Worm (Caenorhabditis elegans) whole organism, L1 larva: Measurements from ENCODE around the gene F28H6.6.

Source experiments
- F16B12.6 ChIP-seq: fragments of 150-350 bp; optimal IDR thresholded peaks from 2 replicates; lab custom pipeline; 2014; ENCODE audit warnings: missing biosample characterization, missing genetic modification characterization
- aha-1 ChIP-seq: fragments of 150-350 bp; optimal IDR thresholded peaks from 2 replicates; lab custom pipeline; 2014; ENCODE audit warnings: missing biosample characterization, missing genetic modification characterization
- alr-1 ChIP-seq: fragments of 200-800 bp; sonication (Bioruptor generic); optimal IDR thresholded peaks from 2 replicates; lab custom pipeline; 2018; ENCODE audit warnings: borderline replicate concordance, mild to moderate bottlenecking, missing genetic modification characterization, missing compliant biosample characterization
- aly-2 ChIP-seq: fragments of 150-350 bp; optimal IDR thresholded peaks from 2 replicates; lab custom pipeline; 2014; ENCODE audit warnings: missing biosample characterization, missing genetic modification characterization
- ama-1 ChIP-seq: fragments of 150-350 bp; optimal IDR thresholded peaks from 2 replicates; lab custom pipeline; 2014
- blmp-1 ChIP-seq: fragments of 150-350 bp; optimal IDR thresholded peaks from 2 replicates; lab custom pipeline; 2014; ENCODE audit warnings: missing biosample characterization, missing genetic modification characterization
- ceh-63 ChIP-seq: fragments of 200-800 bp; sonication (Bioruptor generic); optimal IDR thresholded peaks from 2 replicates; lab custom pipeline; 2018; ENCODE audit warnings: mild to moderate bottlenecking, missing genetic modification characterization, missing compliant biosample characterization
- ceh-8 ChIP-seq: fragments of 200-800 bp; sonication (Bioruptor generic); optimal IDR thresholded peaks from 2 replicates; lab custom pipeline; 2018; ENCODE audit warnings: mild to moderate bottlenecking, missing genetic modification characterization, moderate library complexity, missing compliant biosample characterization
- dpl-1 ChIP-seq, 3 experiments: fragments of 150-350 bp in 2 of 3; sonication (generic microtip) in 1 of 3; optimal IDR thresholded peaks; 2 replicates each; lab custom pipeline; 2014 to 2017; ENCODE audit warnings: missing biosample characterization in 3 of 3, missing genetic modification characterization in 3 of 3, missing genetic modification reagents in 3 of 3
- dsc-1 ChIP-seq: sonication (generic microtip); optimal IDR thresholded peaks from 2 replicates; lab custom pipeline; 2016; ENCODE audit warnings: mild to moderate bottlenecking, missing genetic modification characterization, missing compliant biosample characterization
- efl-3 ChIP-seq: fragments of 200-800 bp; sonication (Bioruptor generic); optimal IDR thresholded peaks from 2 replicates; lab custom pipeline; 2018; ENCODE audit warnings: mild to moderate bottlenecking, missing genetic modification characterization, missing compliant biosample characterization
- egl-13 ChIP-seq: sonication (generic microtip); optimal IDR thresholded peaks from 2 replicates; lab custom pipeline; 2016; ENCODE audit warnings: missing genotype, missing genetic modification reagents, missing genetic modification characterization, missing compliant biosample characterization
- egl-27 ChIP-seq, 2 experiments: fragments of 150-350 bp in 1 of 2; sonication (generic microtip); optimal IDR thresholded peaks; 3 replicates each; lab custom pipeline; 2017 to 2018; ENCODE audit warnings: missing biosample characterization in 2 of 2, missing genetic modification characterization in 2 of 2, missing genetic modification reagents in 2 of 2
- elt-2 ChIP-seq: sonication (generic microtip); optimal IDR thresholded peaks from 2 replicates; lab custom pipeline; 2016; ENCODE audit warnings: missing genetic modification characterization, mild to moderate bottlenecking, inconsistent platforms, missing compliant biosample characterization, missing genetic modification reagents
- elt-3 ChIP-seq, 6 experiments: fragments of 150-350 bp in 1 of 6; sonication (generic microtip); optimal IDR thresholded peaks; 2 replicates each; lab custom pipeline; 2017 to 2018; ENCODE audit warnings: missing biosample characterization in 6 of 6, missing genetic modification characterization in 6 of 6, inconsistent platforms in 1 of 6
- fkh-10 ChIP-seq: sonication (generic microtip); optimal IDR thresholded peaks from 2 replicates; lab custom pipeline; 2017; ENCODE audit warnings: missing biosample characterization, missing genetic modification reagents, missing genetic modification characterization
- fkh-4 ChIP-seq: sonication (generic microtip); optimal IDR thresholded peaks from 2 replicates; lab custom pipeline; 2016; ENCODE audit warnings: missing compliant biosample characterization, missing genetic modification characterization, borderline replicate concordance
- fkh-8 ChIP-seq: sonication (generic microtip); optimal IDR thresholded peaks from 2 replicates; lab custom pipeline; 2016; ENCODE audit warnings: mild to moderate bottlenecking, missing genetic modification characterization, missing compliant biosample characterization
- hlh-4 ChIP-seq: sonication (generic microtip); optimal IDR thresholded peaks from 2 replicates; lab custom pipeline; 2016; ENCODE audit warnings: mild to moderate bottlenecking, missing genetic modification characterization, missing compliant biosample characterization
- irx-1 ChIP-seq: sonication (generic microtip); optimal IDR thresholded peaks from 2 replicates; lab custom pipeline; 2016; ENCODE audit warnings: missing genetic modification characterization, missing compliant biosample characterization
- isw-1 ChIP-seq: fragments of 200-800 bp; sonication (Bioruptor generic); IDR thresholded peaks from 2 replicates; pipeline ENCODE4 v1.3.6; 2022; ENCODE audit warnings: missing genetic modification characterization, missing compliant biosample characterization
- jun-1 ChIP-seq: fragments of 150-350 bp; optimal IDR thresholded peaks from 2 replicates; lab custom pipeline; 2014; ENCODE audit warnings: missing biosample characterization, missing genetic modification reagents, missing genetic modification characterization
- lin-13 ChIP-seq: fragments of 150-350 bp; optimal IDR thresholded peaks from 2 replicates; lab custom pipeline; 2014; ENCODE audit warnings: missing biosample characterization, missing genetic modification reagents, missing genetic modification characterization
- lin-15B ChIP-seq: fragments of 150-350 bp; sonication (generic microtip); optimal IDR thresholded peaks from 3 replicates; lab custom pipeline; 2014; ENCODE audit warnings: missing biosample characterization, missing genetic modification characterization
- lin-39 ChIP-seq: fragments of 150-350 bp; optimal IDR thresholded peaks from 2 replicates; lab custom pipeline; 2014; ENCODE audit warnings: missing biosample characterization, missing genetic modification reagents, missing genetic modification characterization
- mdl-1 ChIP-seq, 2 experiments: fragments of 150-350 bp; optimal IDR thresholded peaks; 2 replicates each; lab custom pipeline; 2014 to 2017; ENCODE audit warnings: missing biosample characterization in 2 of 2, missing genetic modification characterization in 2 of 2, inconsistent platforms in 1 of 2
- mef-2 ChIP-seq: fragments of 150-350 bp; optimal IDR thresholded peaks from 2 replicates; lab custom pipeline; 2014; ENCODE audit warnings: missing biosample characterization, missing genetic modification characterization
- nhr-19 ChIP-seq: fragments of 200-800 bp; sonication (Bioruptor generic); conservative IDR thresholded peaks from 2 replicates; pipeline ENCODE4 v1.3.6; 2022; ENCODE audit warnings: missing genetic modification characterization, missing compliant biosample characterization
- nhr-237 ChIP-seq: fragments of 150-350 bp; optimal IDR thresholded peaks from 2 replicates; lab custom pipeline; 2014; ENCODE audit warnings: missing biosample characterization, missing genetic modification characterization
- nhr-85 ChIP-seq: sonication (generic microtip); peaks from one replicate; lab custom pipeline; 2016; ENCODE audit warnings: missing genetic modification characterization, inconsistent platforms, missing compliant biosample characterization
- rnt-1 ChIP-seq: sonication (generic microtip); optimal IDR thresholded peaks from 2 replicates; lab custom pipeline; 2016; ENCODE audit warnings: mild to moderate bottlenecking, missing genetic modification characterization, moderate library complexity, missing compliant biosample characterization
- skn-1 ChIP-seq: fragments of 150-350 bp; optimal IDR thresholded peaks from 2 replicates; lab custom pipeline; 2014; ENCODE audit warnings: missing biosample characterization, missing genetic modification characterization
- sox-4 ChIP-seq: sonication (generic microtip); optimal IDR thresholded peaks from 2 replicates; lab custom pipeline; 2016; ENCODE audit warnings: missing genetic modification characterization, missing compliant biosample characterization
- sptf-1 ChIP-seq: fragments of 150-350 bp; optimal IDR thresholded peaks from 2 replicates; lab custom pipeline; 2014; ENCODE audit warnings: missing biosample characterization, missing genetic modification characterization
- tlp-1 ChIP-seq: fragments of 150-350 bp; optimal IDR thresholded peaks from 2 replicates; lab custom pipeline; 2014; ENCODE audit warnings: missing biosample characterization, missing genetic modification characterization
- unc-130 ChIP-seq: fragments of 150-350 bp; optimal IDR thresholded peaks from 2 replicates; lab custom pipeline; 2017; ENCODE audit warnings: missing biosample characterization, missing genetic modification characterization, inconsistent platforms
- unc-86 ChIP-seq: sonication (generic microtip); optimal IDR thresholded peaks from 2 replicates; lab custom pipeline; 2016; ENCODE audit warnings: missing genetic modification characterization, missing compliant biosample characterization
- vab-15 ChIP-seq: sonication (generic microtip); optimal IDR thresholded peaks from 2 replicates; lab custom pipeline; 2017; ENCODE audit warnings: missing genotype, mild to moderate bottlenecking, missing genetic modification characterization, missing compliant biosample characterization
- xbp-1 ChIP-seq: sonication (generic microtip); optimal IDR thresholded peaks from 2 replicates; lab custom pipeline; 2016; ENCODE audit warnings: missing genetic modification characterization, missing compliant biosample characterization
- zag-1 ChIP-seq: fragments of 150-350 bp; optimal IDR thresholded peaks from 2 replicates; lab custom pipeline; 2014; ENCODE audit warnings: missing biosample characterization, missing genetic modification characterization

The F28H6.6 gene

ce11 chrX:14085208-14085607, 40.5 kb downstream of the F28H6.6 start, which contains the start of gene F16B12.1:
TSS of gene F16B12.1 (plus strand) at chrX:14085508.
- TF ChIP-seq skn-1 (tag; lab: Kevin White, UChicago) = no peak
- no peak for TF ChIP-seq ceh-63 (GFP tag; lab: Kevin White, UChicago)
- no peak for TF ChIP-seq alr-1 (tag; lab: Kevin White, UChicago)
- no peak for TF ChIP-seq ceh-8 (GFP tag; lab: Kevin White, UChicago)
- TF ChIP-seq lin-15B (tag; lab: Kevin White, UChicago) = no peak
- no peak for TF ChIP-seq ama-1 (lab: Kevin White, UChicago)
- TF ChIP-seq xbp-1 (tag; lab: Kevin White, UChicago) = no peak
- TF ChIP-seq fkh-4 (tag; lab: Kevin White, UChicago) = no peak
- no peak for TF ChIP-seq mef-2
- TF ChIP-seq rnt-1 (tag; lab: Kevin White, UChicago) = no peak
- no peak for TF ChIP-seq unc-130 (tag; lab: Kevin White, UChicago)
- no peak for TF ChIP-seq elt-3 (tag; optimal IDR thresholded peaks at IDR 0.05; lab: Kevin White, UChicago)
- TF ChIP-seq fkh-10 (GFP tag; lab: Kevin White, UChicago) = no peak
- no peak for TF ChIP-seq elt-2 (tag; lab: Kevin White, UChicago)
- TF ChIP-seq isw-1 (GFP tag; lab: Robert Waterston, UW) = no peak
- no peak for TF ChIP-seq fkh-8
- TF ChIP-seq egl-27 (tag; optimal IDR thresholded peaks at IDR 0.05; lab: Kevin White, UChicago) = no peak
- TF ChIP-seq jun-1 (tag; lab: Kevin White, UChicago) = no peak
- no peak for TF ChIP-seq lin-39 (tag; lab: Kevin White, UChicago)

DNA sequence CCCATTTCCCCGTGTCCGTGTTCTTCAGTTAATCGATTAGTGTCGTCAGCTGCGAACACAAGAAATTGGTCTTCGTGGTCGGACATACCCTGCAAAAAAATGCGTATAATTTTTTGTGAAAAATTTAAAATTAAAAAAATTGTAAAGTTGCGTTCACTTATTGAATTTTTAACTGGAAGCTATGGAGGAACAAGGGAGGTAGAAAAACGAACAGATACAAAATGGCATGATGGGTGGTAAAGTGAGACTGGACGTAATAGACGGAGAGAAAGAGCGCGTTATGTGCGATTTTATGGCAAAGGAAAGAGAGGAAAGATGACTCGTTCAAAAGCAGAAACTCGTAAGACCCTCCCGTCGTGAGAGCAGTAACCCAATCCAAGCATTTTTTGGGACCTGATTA, 41.4 kb downstream of the F28H6.6 start, which contains the start of gene C33G3.6:
C33G3.6 (minus strand) TSS at position 101 of the 400 bp plus-strand sequence.
- TF ChIP-seq vab-15 (tag; lab: Kevin White, UChicago) = no peak
- TF ChIP-seq blmp-1 (tag; lab: Kevin White, UChicago) = no peak
- no peak for TF ChIP-seq aly-2
- TF ChIP-seq egl-13 (tag; lab: Kevin White, UChicago) = no peak
- no peak for TF ChIP-seq irx-1 (tag; lab: Kevin White, UChicago)
- no peak for TF ChIP-seq aha-1 (tag; lab: Kevin White, UChicago)
- TF ChIP-seq sox-4 = no peak
- no peak for TF ChIP-seq sptf-1 (tag; lab: Kevin White, UChicago)
- TF ChIP-seq hlh-4 (tag; lab: Kevin White, UChicago) = no peak
- no peak for TF ChIP-seq zag-1 (tag; lab: Kevin White, UChicago)
- TF ChIP-seq mdl-1 (tag; optimal IDR thresholded peaks at IDR 0.05; lab: Kevin White, UChicago) = no peak
- no peak for TF ChIP-seq unc-86 (tag; lab: Kevin White, UChicago)
- TF ChIP-seq elt-2 (tag; lab: Kevin White, UChicago) = no peak
- no peak for TF ChIP-seq elt-3 (tag; optimal IDR thresholded peaks at IDR 0.05; lab: Kevin White, UChicago)
- TF ChIP-seq ceh-8 (GFP tag; lab: Kevin White, UChicago) = no peak
- TF ChIP-seq fkh-4 (tag; lab: Kevin White, UChicago) = no peak
- TF ChIP-seq nhr-85 (tag; lab: Kevin White, UChicago) = no peak
- no peak for TF ChIP-seq xbp-1 (tag; lab: Kevin White, UChicago)
- no peak for TF ChIP-seq lin-39 (tag; lab: Kevin White, UChicago)

ce11 chrX:14078574-14078973, 47.1 kb downstream of the F28H6.6 start, which contains the start of gene C33G3.5:
TSS of gene C33G3.5 (minus strand) at chrX:14078674.
- TF ChIP-seq nhr-19 (no peak), dsc-1 (tag; lab: Kevin White, UChicago) (no peak), nhr-237 (tag; lab: Kevin White, UChicago) (no peak), lin-39 (tag; lab: Kevin White, UChicago) (no peak), tlp-1 (tag; lab: Kevin White, UChicago) (no peak), F16B12.6 (no peak), dpl-1 (GFP tag; optimal IDR thresholded peaks at IDR 0.05; lab: Kevin White, UChicago) (no peak), aha-1 (tag; lab: Kevin White, UChicago) (no peak), lin-13 (GFP tag; lab: Kevin White, UChicago) (no peak), skn-1 (tag; lab: Kevin White, UChicago) (no peak), efl-3 (GFP tag; lab: Kevin White, UChicago) (no peak), aly-2 (no peak), mdl-1 (tag; optimal IDR thresholded peaks at IDR 0.05; lab: Kevin White, UChicago) (no peak)
